Fruit fly (Drosophila melanogaster) whole organism, embryonic: Measurements from ENCODE around the gene Hsdl2.
A peak's percentile ranks its signal among the peaks of the same experiment; 100 is the strongest.

Experiments used
- Ada2b ChIP-seq: fragments of 200-800 bp; sonication (Bioruptor generic); IDR thresholded peaks from 2 replicates; pipeline ENCODE4 v1.3.6; 2022; ENCODE audit warnings: missing biosample characterization, missing genetic modification characterization
- B-H2 ChIP-seq: fragments of 200-800 bp; sonication (Bioruptor generic); optimal IDR thresholded peaks from 2 replicates; lab custom pipeline; 2018; ENCODE audit warnings: missing biosample characterization, mild to moderate bottlenecking, missing genetic modification characterization
- Bgb ChIP-seq: fragments of 200-800 bp; sonication (Bioruptor generic); IDR thresholded peaks from 2 replicates; pipeline ENCODE4 v1.3.6; 2022; ENCODE audit warnings: missing biosample characterization, missing genetic modification characterization; ENCODE audit not compliant: partially characterized antibody
- CG10654 ChIP-seq: fragments of 200-800 bp; sonication (Bioruptor generic); optimal IDR thresholded peaks from 2 replicates; lab custom pipeline; 2016; ENCODE audit warnings: missing biosample characterization, missing genetic modification characterization
- CG12659 ChIP-seq: fragments of 200-800 bp; sonication (Bioruptor generic); optimal IDR thresholded peaks from 3 replicates; lab custom pipeline; 2017; ENCODE audit warnings: mild to moderate bottlenecking, missing biosample characterization, missing genetic modification reagents, missing genetic modification characterization
- CG13287 ChIP-seq: fragments of 200-800 bp; sonication (Bioruptor generic); IDR thresholded peaks from 2 replicates; pipeline ENCODE4 v1.3.6; 2022; ENCODE audit warnings: missing biosample characterization, missing genetic modification characterization; ENCODE audit not compliant: partially characterized antibody
- CG13775 ChIP-seq: fragments of 200-800 bp; sonication (Bioruptor generic); optimal IDR thresholded peaks from 3 replicates; lab custom pipeline; 2017; ENCODE audit warnings: missing biosample characterization, mild to moderate bottlenecking, missing genetic modification characterization
- CG1602 ChIP-seq: fragments of 200-800 bp; sonication (Bioruptor generic); optimal IDR thresholded peaks from 3 replicates; lab custom pipeline; 2016; ENCODE audit warnings: missing biosample characterization, missing genetic modification characterization
- CG2199 ChIP-seq: fragments of 200-800 bp; sonication (Bioruptor generic); IDR thresholded peaks from 3 replicates; pipeline ENCODE4 v1.3.6; 2022; ENCODE audit warnings: missing biosample characterization, missing genetic modification characterization
- CG2889 ChIP-seq: fragments of 200-800 bp; sonication (Bioruptor generic); IDR thresholded peaks from 3 replicates; pipeline ENCODE4 v1.3.6; 2022; ENCODE audit warnings: missing biosample characterization, missing genetic modification characterization
- CG31365 ChIP-seq: fragments of 200-800 bp; sonication (Bioruptor generic); optimal IDR thresholded peaks from 2 replicates; lab custom pipeline; 2018; ENCODE audit warnings: missing biosample characterization, mild to moderate bottlenecking, missing genetic modification characterization
- CG43689 ChIP-seq: fragments of 200-800 bp; sonication (Bioruptor generic); IDR thresholded peaks from 2 replicates; pipeline ENCODE4 v1.3.6; 2022; ENCODE audit warnings: missing biosample characterization, missing genetic modification characterization
- CG6254 ChIP-seq: fragments of 200-800 bp; sonication (Bioruptor generic); optimal IDR thresholded peaks from 3 replicates; lab custom pipeline; 2017; ENCODE audit warnings: mild to moderate bottlenecking, missing biosample characterization, missing genetic modification reagents, missing genetic modification characterization
- CG8359 ChIP-seq: fragments of 200-800 bp; sonication (Bioruptor generic); optimal IDR thresholded peaks from 2 replicates; lab custom pipeline; 2017; ENCODE audit warnings: missing biosample characterization, mild to moderate bottlenecking, missing genetic modification characterization, borderline replicate concordance
- CG8478 ChIP-seq: fragments of >200 bp; optimal IDR thresholded peaks from 2 replicates; lab custom pipeline; 2018
- CG9932 ChIP-seq: fragments of 200-800 bp; sonication (Bioruptor generic); IDR thresholded peaks from 2 replicates; pipeline ENCODE4 v1.3.6; 2022; ENCODE audit warnings: missing biosample characterization, missing genetic modification characterization
- CTCF ChIP-seq: fragments of 200-800 bp; sonication (Bioruptor generic); optimal IDR thresholded peaks from 2 replicates; lab custom pipeline; 2017; ENCODE audit warnings: missing biosample characterization, mild to moderate bottlenecking, missing genetic modification characterization, moderate library complexity
- Dek ChIP-seq: fragments of 200-800 bp; sonication (Bioruptor generic); optimal IDR thresholded peaks from 3 replicates; lab custom pipeline; 2019; ENCODE audit warnings: missing biosample characterization, mild to moderate bottlenecking, missing genetic modification characterization, moderate library complexity
- Dfd ChIP-seq, 2 experiments: fragments of >200 bp; optimal IDR thresholded peaks; 2 replicates each; lab custom pipeline; 2017; ENCODE audit warnings: missing biosample characterization in 2 of 2, missing genetic modification characterization in 2 of 2
- Dp ChIP-seq: fragments of 200-800 bp; sonication (Bioruptor generic); optimal IDR thresholded peaks from 2 replicates; lab custom pipeline; 2018; ENCODE audit warnings: missing biosample characterization, mild to moderate bottlenecking, missing genetic modification characterization, moderate library complexity
- E2f2 ChIP-seq: fragments of 200-800 bp; sonication (Bioruptor generic); IDR thresholded peaks from 2 replicates; pipeline ENCODE4 v1.3.6; 2022; ENCODE audit warnings: missing biosample characterization, missing genetic modification characterization
- Elba2 ChIP-seq: fragments of 200-800 bp; sonication (Bioruptor generic); optimal IDR thresholded peaks from 3 replicates; lab custom pipeline; 2016; ENCODE audit warnings: missing biosample characterization, missing genetic modification characterization
- Ets65A ChIP-seq: fragments of 200-800 bp; sonication (Bioruptor generic); peaks from one replicate; lab custom pipeline; 2016; ENCODE audit warnings: missing biosample characterization, missing genetic modification characterization
- Fer3 ChIP-seq: fragments of 200-800 bp; sonication (Bioruptor generic); optimal IDR thresholded peaks from 2 replicates; lab custom pipeline; 2018; ENCODE audit warnings: missing biosample characterization, mild to moderate bottlenecking, missing genetic modification characterization, moderate library complexity
- HmgZ ChIP-seq: fragments of 200-800 bp; sonication (Bioruptor generic); optimal IDR thresholded peaks from 2 replicates; lab custom pipeline; 2018; ENCODE audit warnings: missing biosample characterization, mild to moderate bottlenecking, missing genetic modification characterization
- Hr39 ChIP-seq: fragments of >200 bp; optimal IDR thresholded peaks from 2 replicates; lab custom pipeline; 2017
- Lhr ChIP-seq: fragments of 200-800 bp; sonication (Bioruptor generic); optimal IDR thresholded peaks from 3 replicates; lab custom pipeline; 2017; ENCODE audit warnings: mild to moderate bottlenecking, missing biosample characterization, missing genetic modification reagents, missing genetic modification characterization
- Myb ChIP-seq: fragments of 200-800 bp; sonication (Bioruptor generic); optimal IDR thresholded peaks from 2 replicates; lab custom pipeline; 2016; ENCODE audit warnings: missing biosample characterization, missing genetic modification characterization
- Nf-YB ChIP-seq: fragments of 200-800 bp; sonication (Bioruptor generic); optimal IDR thresholded peaks from 3 replicates; lab custom pipeline; 2019; ENCODE audit warnings: missing biosample characterization, mild to moderate bottlenecking, missing genetic modification characterization, moderate library complexity
- Opbp ChIP-seq: fragments of 200-800 bp; sonication (Bioruptor generic); IDR thresholded peaks from 3 replicates; pipeline ENCODE4 v1.3.6; 2022; ENCODE audit warnings: missing biosample characterization, missing genetic modification characterization; ENCODE audit not compliant: partially characterized antibody
- Six4 ChIP-seq: fragments of 200-800 bp; sonication (Bioruptor generic); optimal IDR thresholded peaks from 2 replicates; lab custom pipeline; 2016; ENCODE audit warnings: missing biosample characterization, missing genetic modification characterization
- ase ChIP-seq: fragments of 200-800 bp; sonication (Bioruptor generic); IDR thresholded peaks from 3 replicates; pipeline ENCODE4 v1.3.6; 2022; ENCODE audit warnings: missing biosample characterization, missing genetic modification characterization
- br ChIP-seq: fragments of >200 bp; optimal IDR thresholded peaks from 2 replicates; lab custom pipeline; 2017
- caup ChIP-seq: fragments of 200-800 bp; sonication (Bioruptor generic); optimal IDR thresholded peaks from 3 replicates; lab custom pipeline; 2017; ENCODE audit warnings: missing biosample characterization, mild to moderate bottlenecking, missing genetic modification characterization, moderate library complexity; ENCODE audit not compliant: severe bottlenecking
- dmrt99B ChIP-seq: fragments of 200-800 bp; sonication (Bioruptor generic); optimal IDR thresholded peaks from 2 replicates; lab custom pipeline; 2018; ENCODE audit warnings: missing biosample characterization, mild to moderate bottlenecking, missing genetic modification characterization, moderate library complexity
- dysf ChIP-seq: fragments of 200-800 bp; sonication (Bioruptor generic); IDR thresholded peaks from 3 replicates; pipeline ENCODE4 v1.3.6; 2022; ENCODE audit warnings: missing biosample characterization, missing genetic modification characterization
- ems ChIP-seq: fragments of 200-800 bp; sonication (Bioruptor generic); optimal IDR thresholded peaks from 3 replicates; lab custom pipeline; 2016; ENCODE audit warnings: missing biosample characterization, missing genetic modification characterization
- eyg ChIP-seq: fragments of 200-800 bp; sonication (Bioruptor generic); optimal IDR thresholded peaks from 3 replicates; lab custom pipeline; 2016; ENCODE audit warnings: missing biosample characterization, missing genetic modification characterization
- gcm ChIP-seq: fragments of 200-800 bp; sonication (Bioruptor generic); optimal IDR thresholded peaks from 2 replicates; lab custom pipeline; 2019; ENCODE audit warnings: missing biosample characterization, mild to moderate bottlenecking, missing genetic modification characterization, moderate library complexity
- gem ChIP-seq: fragments of 200-800 bp; sonication (Bioruptor generic); optimal IDR thresholded peaks from 2 replicates; lab custom pipeline; 2019; ENCODE audit warnings: missing biosample characterization, mild to moderate bottlenecking, missing genetic modification characterization, moderate library complexity
- h ChIP-seq: fragments of >200 bp; optimal IDR thresholded peaks from 2 replicates; lab custom pipeline; 2017
- insv ChIP-seq, 2 experiments: fragments of 200-800 bp; sonication (Bioruptor generic); optimal IDR thresholded peaks; 3 replicates each; lab custom pipeline; 2016 to 2018; ENCODE audit warnings: missing biosample characterization in 2 of 2, missing genetic modification characterization in 2 of 2
- lab ChIP-seq: fragments of 200-800 bp; sonication (Bioruptor generic); optimal IDR thresholded peaks from 3 replicates; lab custom pipeline; 2017; ENCODE audit warnings: missing biosample characterization, missing genetic modification characterization, mild to moderate bottlenecking, moderate library complexity, missing genetic modification reagents
- pita ChIP-seq: fragments of 200-800 bp; sonication (Bioruptor generic); optimal IDR thresholded peaks from 2 replicates; lab custom pipeline; 2017; ENCODE audit warnings: missing biosample characterization, mild to moderate bottlenecking, missing genetic modification characterization
- pros ChIP-seq: fragments of 200-800 bp; sonication (Bioruptor generic); optimal IDR thresholded peaks from 3 replicates; lab custom pipeline; 2019; ENCODE audit warnings: missing biosample characterization, mild to moderate bottlenecking, missing genetic modification characterization, moderate library complexity
- seq ChIP-seq: fragments of 200-800 bp; sonication (Bioruptor generic); IDR thresholded peaks from 2 replicates; pipeline ENCODE4 v1.3.6; 2022; ENCODE audit warnings: missing biosample characterization, missing genetic modification characterization
- shn ChIP-seq: fragments of 200-800 bp; sonication (Bioruptor generic); optimal IDR thresholded peaks from 3 replicates; lab custom pipeline; 2016; ENCODE audit warnings: missing biosample characterization, missing genetic modification characterization
- slou ChIP-seq: fragments of 200-800 bp; sonication (Bioruptor generic); optimal IDR thresholded peaks from 3 replicates; lab custom pipeline; 2016; ENCODE audit warnings: missing biosample characterization, missing genetic modification characterization
- stwl ChIP-seq: fragments of 200-800 bp; sonication (Bioruptor generic); optimal IDR thresholded peaks from 3 replicates; lab custom pipeline; 2018; ENCODE audit warnings: missing biosample characterization, mild to moderate bottlenecking, missing genetic modification characterization, moderate library complexity
- unpg ChIP-seq: fragments of 200-800 bp; sonication (Bioruptor generic); optimal IDR thresholded peaks from 3 replicates; lab custom pipeline; 2018; ENCODE audit warnings: missing biosample characterization, mild to moderate bottlenecking, missing genetic modification characterization, moderate library complexity
- vnd ChIP-seq: fragments of 200-800 bp; sonication (Bioruptor generic); IDR thresholded peaks from 3 replicates; pipeline ENCODE4 v1.3.6; 2022; ENCODE audit warnings: missing biosample characterization, missing genetic modification characterization; ENCODE audit not compliant: partially characterized antibody

Gene Hsdl2

dm6 chr3R:27647817-27648216 lies 29.5 kb upstream of the Hsdl2 start:
- peak; percentile 15 for TF ChIP-seq Hr39 (lab: Kevin White, UChicago)
- TF ChIP-seq Dfd (GFP tag; optimal IDR thresholded peaks at IDR 0.05; lab: Kevin White, UChicago): peak in 1 of 2 experiments; percentile 80
- no peak for TF ChIP-seq h (lab: Kevin White, UChicago)

dm6 chr3R:27651710-27652109 lies 25.6 kb upstream of the Hsdl2 start:
- TF ChIP-seq gem (tag; lab: Kevin White, UChicago): no peak
- TF ChIP-seq CG8478: peak; percentile 59
- TF ChIP-seq dmrt99B (tag; lab: Kevin White, UChicago): no peak
- peak; percentile 75 for TF ChIP-seq pita (GFP tag; lab: Kevin White, UChicago)
- no peak for TF ChIP-seq Bgb
- TF ChIP-seq Six4 (GFP tag; lab: Kevin White, UChicago): no peak
- no peak for TF ChIP-seq CG10654 (GFP tag; lab: Kevin White, UChicago)
- peak; percentile 18 for TF ChIP-seq HmgZ (tag; lab: Kevin White, UChicago)
- no peak for TF ChIP-seq lab
- no peak for TF ChIP-seq unpg
- TF ChIP-seq br (lab: Kevin White, UChicago): no peak
- TF ChIP-seq CTCF: peak; percentile 63
- no peak for TF ChIP-seq B-H2 (GFP tag; lab: Kevin White, UChicago)
- no peak for TF ChIP-seq CG2889 (GFP tag; lab: Robert Waterston, UW)
- no peak for TF ChIP-seq seq (GFP tag; lab: Robert Waterston, UW)
- peak; percentile 68 for TF ChIP-seq Ets65A (GFP tag; lab: Kevin White, UChicago)
- TF ChIP-seq CG1602: no peak
- peak; percentile 16 for TF ChIP-seq Dp (GFP tag; lab: Kevin White, UChicago)
- TF ChIP-seq CG9932 (GFP tag; lab: Robert Waterston, UW): no peak
- TF ChIP-seq CG43689: no peak
- no peak for TF ChIP-seq insv (GFP tag; optimal IDR thresholded peaks at IDR 0.05; lab: Kevin White, UChicago)
- TF ChIP-seq Elba2 (GFP tag; lab: Kevin White, UChicago): peak; percentile 9
- TF ChIP-seq shn: no peak
- TF ChIP-seq CG13287 (GFP tag; lab: Robert Waterston, UW): no peak
- no peak for TF ChIP-seq ems (GFP tag; lab: Kevin White, UChicago)
- no peak for TF ChIP-seq Fer3
- TF ChIP-seq CG12659 (GFP tag; lab: Kevin White, UChicago): peak; percentile 7
- TF ChIP-seq pros (GFP tag; lab: Kevin White, UChicago): no peak
- TF ChIP-seq stwl: peak; percentile 28
- no peak for TF ChIP-seq caup (GFP tag; lab: Kevin White, UChicago)
- TF ChIP-seq Lhr (GFP tag; lab: Kevin White, UChicago): peak; percentile 32
- TF ChIP-seq ase: no peak
- no peak for TF ChIP-seq CG13775
- TF ChIP-seq Myb (GFP tag; lab: Kevin White, UChicago): peak; percentile 92
- no peak for TF ChIP-seq gcm (GFP tag; lab: Kevin White, UChicago)
- TF ChIP-seq eyg (GFP tag; lab: Kevin White, UChicago): no peak
- TF ChIP-seq Opbp (GFP tag; lab: Robert Waterston, UW): peak; percentile 32; the same call in 1 of the 3 replicates
- TF ChIP-seq CG31365 (tag; lab: Kevin White, UChicago): peak; percentile 95
- no peak for TF ChIP-seq Nf-YB (GFP tag; lab: Kevin White, UChicago)
- TF ChIP-seq CG2199 (GFP tag; lab: Robert Waterston, UW): peak; percentile 29; the same call in 1 of the 3 replicates
- peak; percentile 22 for TF ChIP-seq Dek (tag; lab: Kevin White, UChicago)
- no peak for TF ChIP-seq Ada2b
- TF ChIP-seq vnd (GFP tag; lab: Robert Waterston, UW): no peak
- TF ChIP-seq CG8359 (GFP tag; lab: Kevin White, UChicago): no peak
- TF ChIP-seq CG6254: no peak
- TF ChIP-seq dysf (GFP tag; lab: Robert Waterston, UW): no peak
- no peak for TF ChIP-seq slou (GFP tag; lab: Kevin White, UChicago)
- no peak for TF ChIP-seq E2f2 (GFP tag; lab: Robert Waterston, UW)
